Worm (Caenorhabditis elegans) whole organism, L4 larva: ENCODE measurements around the gene K02E11.4.

Experiments used
- F37D6.2 ChIP-seq: sonication (generic microtip); optimal IDR thresholded peaks from 2 replicates; lab custom pipeline; 2016; ENCODE audit warnings: mild to moderate bottlenecking, missing genetic modification characterization, missing compliant biosample characterization
- aly-2 ChIP-seq: sonication (generic microtip); optimal IDR thresholded peaks from 2 replicates; lab custom pipeline; 2018; ENCODE audit warnings: missing biosample characterization, missing genetic modification characterization
- lim-7 ChIP-seq: fragments of 200-800 bp; sonication (Bioruptor generic); IDR thresholded peaks from 2 replicates; pipeline ENCODE4 v1.3.6; 2022; ENCODE audit warnings: missing genetic modification characterization, missing compliant biosample characterization
- nhr-76 ChIP-seq: fragments of 150-350 bp; optimal IDR thresholded peaks from 2 replicates; lab custom pipeline; 2014; ENCODE audit warnings: missing biosample characterization, missing genetic modification characterization

DNA sequence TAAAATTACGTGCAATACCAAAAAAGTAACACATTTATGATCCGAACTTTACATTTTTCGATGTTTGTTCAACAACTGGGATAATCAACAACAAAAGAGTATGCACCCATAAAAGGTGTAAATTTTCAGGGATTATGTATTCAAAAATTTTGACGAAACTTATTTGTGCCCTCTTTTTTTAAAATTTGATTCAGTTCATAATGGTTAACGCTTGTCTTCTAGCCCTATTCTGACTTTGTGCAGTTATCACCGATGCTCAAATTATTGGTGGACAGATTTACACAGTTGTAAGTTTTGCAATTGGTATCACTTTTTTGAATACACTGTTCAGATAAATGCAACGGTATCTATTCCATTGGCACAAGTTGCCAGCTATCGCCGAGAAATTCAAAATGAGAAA lies 729 bp upstream of the K02E11.4 start, which contains the start of gene K02E11.6:
- TF ChIP-seq lim-7 (GFP tag; lab: Robert Waterston, UW), result no peak
- TF ChIP-seq aly-2 (tag; lab: Kevin White, UChicago), result no peak
- no peak for TF ChIP-seq nhr-76
- TF ChIP-seq F37D6.2 (tag; lab: Kevin White, UChicago), result no peak
